Worm (Caenorhabditis elegans) whole organism, young adult: ENCODE data around the gene R74.2.

Experiments used
- B0019.2 ChIP-seq: fragments of 200-800 bp; sonication (Bioruptor generic); conservative IDR thresholded peaks from 2 replicates; pipeline ENCODE4 v1.3.6; 2022; ENCODE audit warnings: missing genetic modification reagents, missing genetic modification characterization, missing compliant biosample characterization
- B0336.3 ChIP-seq: fragments of 200-800 bp; sonication (Bioruptor generic); IDR thresholded peaks from 2 replicates; pipeline ENCODE4 v1.3.6; 2022; ENCODE audit warnings: missing genetic modification characterization, missing compliant biosample characterization
- F23B12.7 ChIP-seq: sonication (generic microtip); optimal IDR thresholded peaks from 2 replicates; lab custom pipeline; 2017; ENCODE audit warnings: missing genetic modification characterization, mild to moderate bottlenecking, missing compliant biosample characterization, antibody characterized with exemption, moderate library complexity; ENCODE audit not compliant: insufficient read depth
- F37B4.10 ChIP-seq: fragments of 200-800 bp; sonication (Bioruptor generic); IDR thresholded peaks from 2 replicates; pipeline ENCODE4 v1.3.6; 2022; ENCODE audit warnings: missing genetic modification characterization, missing compliant biosample characterization
- F39B2.1 ChIP-seq: fragments of 200-800 bp; sonication (Bioruptor generic); IDR thresholded peaks from 2 replicates; pipeline ENCODE4 v1.3.6; 2022; ENCODE audit warnings: missing genetic modification reagents, missing genetic modification characterization, missing compliant biosample characterization
- K11D2.4 ChIP-seq: fragments of 200-800 bp; sonication (Bioruptor generic); IDR thresholded peaks from 2 replicates; pipeline ENCODE4 v1.3.6; 2022; ENCODE audit warnings: missing genetic modification reagents, missing genetic modification characterization, missing compliant biosample characterization
- T07F8.4 ChIP-seq: sonication (generic microtip); optimal IDR thresholded peaks from 2 replicates; lab custom pipeline; 2016; ENCODE audit warnings: mild to moderate bottlenecking, missing genetic modification characterization, moderate library complexity, missing compliant biosample characterization
- Y53G8AR.9 ChIP-seq: fragments of 200-800 bp; sonication (Bioruptor generic); conservative IDR thresholded peaks from 2 replicates; pipeline ENCODE4 v1.3.6; 2022; ENCODE audit warnings: missing genetic modification reagents, missing genetic modification characterization, missing compliant biosample characterization
- Y95B8A.8 ChIP-seq: fragments of 200-800 bp; sonication (Bioruptor generic); IDR thresholded peaks from 2 replicates; pipeline ENCODE4 v1.3.6; 2022; ENCODE audit warnings: missing genetic modification reagents, missing genetic modification characterization, missing compliant biosample characterization
- attf-3 ChIP-seq: fragments of 200-800 bp; sonication (Bioruptor generic); conservative IDR thresholded peaks from 2 replicates; pipeline ENCODE4 v1.3.6; 2022; ENCODE audit warnings: missing genetic modification reagents, missing genetic modification characterization, missing compliant biosample characterization
- attf-5 ChIP-seq: fragments of 200-800 bp; sonication (Bioruptor generic); optimal IDR thresholded peaks from 2 replicates; lab custom pipeline; 2018; ENCODE audit warnings: mild to moderate bottlenecking, missing genetic modification characterization, missing compliant biosample characterization
- cebp-1 ChIP-seq, 2 experiments: fragments of 200-800 bp in 1 of 2; sonication (Bioruptor generic) in 1 of 2; sonication (generic microtip) in 1 of 2; IDR thresholded peaks in 1 of 2; optimal IDR thresholded peaks in 1 of 2; 2 replicates each; pipeline versions ENCODE4 v1.3.6 to Lab custom; 2017 to 2022; ENCODE audit warnings: missing compliant biosample characterization in 2 of 2, missing genetic modification characterization in 2 of 2, mild to moderate bottlenecking in 1 of 2, missing genetic modification reagents in 1 of 2, moderate library complexity in 1 of 2
- ceh-27 ChIP-seq: fragments of 200-800 bp; sonication (Bioruptor generic); optimal IDR thresholded peaks from 2 replicates; lab custom pipeline; 2018; ENCODE audit warnings: mild to moderate bottlenecking, missing genetic modification characterization, moderate library complexity, missing compliant biosample characterization
- ceh-58 ChIP-seq: fragments of 200-800 bp; sonication (Bioruptor generic); IDR thresholded peaks from 2 replicates; pipeline ENCODE4 v1.3.6; 2022; ENCODE audit warnings: missing genetic modification characterization, missing compliant biosample characterization
- die-1 ChIP-seq: sonication (generic microtip); optimal IDR thresholded peaks from 2 replicates; lab custom pipeline; 2016; ENCODE audit warnings: missing genotype, mild to moderate bottlenecking, missing genetic modification characterization, missing compliant biosample characterization
- dox-1 ChIP-seq: fragments of 200-800 bp; sonication (Bioruptor generic); IDR thresholded peaks from 2 replicates; pipeline ENCODE4 v1.3.6; 2022; ENCODE audit warnings: missing genetic modification reagents, missing genetic modification characterization, missing compliant biosample characterization
- egl-44 ChIP-seq: fragments of 200-800 bp; sonication (Bioruptor generic); IDR thresholded peaks from 2 replicates; pipeline ENCODE4 v1.3.6; 2022; ENCODE audit warnings: missing genetic modification reagents, missing genetic modification characterization, missing compliant biosample characterization
- egrh-3 ChIP-seq: fragments of 200-800 bp; sonication (Bioruptor generic); IDR thresholded peaks from 2 replicates; pipeline ENCODE4 v1.3.6; 2022; ENCODE audit warnings: missing genetic modification reagents, missing genetic modification characterization, missing compliant biosample characterization
- fkh-3 ChIP-seq: sonication (generic microtip); optimal IDR thresholded peaks from 2 replicates; lab custom pipeline; 2016; ENCODE audit warnings: mild to moderate bottlenecking, missing genetic modification characterization, missing compliant biosample characterization
- hmg-1.2 ChIP-seq: fragments of 200-800 bp; sonication (Bioruptor generic); IDR thresholded peaks from 2 replicates; pipeline ENCODE4 v1.3.6; 2022; ENCODE audit warnings: missing genetic modification reagents, missing genetic modification characterization, missing compliant biosample characterization
- lag-1 ChIP-seq: fragments of 200-800 bp; sonication (Bioruptor generic); IDR thresholded peaks from 2 replicates; pipeline ENCODE4 v1.3.6; 2022; ENCODE audit warnings: missing genetic modification reagents, missing genetic modification characterization, missing compliant biosample characterization
- let-526 ChIP-seq: fragments of 200-800 bp; sonication (Bioruptor generic); IDR thresholded peaks from 2 replicates; pipeline ENCODE4 v1.3.6; 2022; ENCODE audit warnings: missing genetic modification reagents, missing genetic modification characterization, missing compliant biosample characterization
- let-607 ChIP-seq, 2 experiments: fragments of 200-800 bp in 1 of 2; sonication (Bioruptor generic) in 1 of 2; sonication (generic microtip) in 1 of 2; optimal IDR thresholded peaks; 2 replicates each; lab custom pipeline; 2016 to 2018; ENCODE audit warnings: mild to moderate bottlenecking in 2 of 2, missing compliant biosample characterization in 2 of 2, missing genetic modification characterization in 2 of 2, moderate library complexity in 2 of 2, missing genotype in 1 of 2
- lin-35 ChIP-seq, 3 experiments: fragments of 150-350 bp in 2 of 3; sonication (generic microtip) in 1 of 3; optimal IDR thresholded peaks; 2 replicates each; lab custom pipeline; 2014 to 2018; ENCODE audit warnings: missing biosample characterization in 3 of 3, missing genetic modification characterization in 3 of 3, missing genetic modification reagents in 3 of 3
- lin-40 ChIP-seq: sonication (generic microtip); optimal IDR thresholded peaks from 2 replicates; lab custom pipeline; 2016; ENCODE audit warnings: missing genetic modification characterization, mild to moderate bottlenecking, missing compliant biosample characterization, missing genotype, missing genetic modification reagents
- lir-1 ChIP-seq: fragments of 200-800 bp; sonication (Bioruptor generic); conservative IDR thresholded peaks from 2 replicates; pipeline ENCODE4 v1.3.6; 2022; ENCODE audit warnings: missing genetic modification reagents, missing genetic modification characterization, missing compliant biosample characterization
- madf-10 ChIP-seq: sonication (generic microtip); optimal IDR thresholded peaks from 2 replicates; lab custom pipeline; 2016; ENCODE audit warnings: mild to moderate bottlenecking, missing genetic modification characterization, missing compliant biosample characterization
- mcd-1 ChIP-seq: fragments of 200-800 bp; sonication (Bioruptor generic); IDR thresholded peaks from 2 replicates; pipeline ENCODE4 v1.3.6; 2022; ENCODE audit warnings: missing genetic modification reagents, missing genetic modification characterization, missing compliant biosample characterization
- nhr-120 ChIP-seq: fragments of 200-800 bp; sonication (Bioruptor generic); IDR thresholded peaks from 2 replicates; pipeline ENCODE4 v1.3.6; 2022; ENCODE audit warnings: missing genetic modification characterization, missing compliant biosample characterization
- nhr-80 ChIP-seq: sonication (generic microtip); optimal IDR thresholded peaks from 2 replicates; lab custom pipeline; 2016; ENCODE audit warnings: missing genetic modification characterization, missing compliant biosample characterization
- rcor-1 ChIP-seq: fragments of 200-800 bp; sonication (Bioruptor generic); IDR thresholded peaks from 2 replicates; pipeline ENCODE4 v1.3.6; 2022; ENCODE audit warnings: missing genetic modification reagents, missing genetic modification characterization, missing compliant biosample characterization
- snpc-3.4 ChIP-seq: sonication (generic microtip); optimal IDR thresholded peaks from 2 replicates; lab custom pipeline; 2017; ENCODE audit warnings: missing genetic modification characterization, mild to moderate bottlenecking, missing compliant biosample characterization, antibody characterized with exemption, moderate library complexity, missing genotype, missing genetic modification reagents
- snpc-4 ChIP-seq, 5 experiments: fragments of 150-350 bp in 1 of 5; sonication (generic microtip) in 4 of 5; optimal IDR thresholded peaks; 2 replicates each; lab custom pipeline; 2014 to 2018; ENCODE audit warnings: missing genetic modification characterization in 5 of 5, missing biosample characterization in 3 of 5, antibody characterized with exemption in 2 of 5, mild to moderate bottlenecking in 2 of 5, missing compliant biosample characterization in 2 of 5, missing genotype in 2 of 5, moderate library complexity in 2 of 5, missing genetic modification reagents in 1 of 5
- somi-1 ChIP-seq: fragments of 200-800 bp; sonication (Bioruptor generic); optimal IDR thresholded peaks from 2 replicates; lab custom pipeline; 2018; ENCODE audit warnings: mild to moderate bottlenecking, missing genetic modification characterization, missing compliant biosample characterization
- tbp1 ChIP-seq: fragments of 200-800 bp; sonication (Bioruptor generic); optimal IDR thresholded peaks from 2 replicates; lab custom pipeline; 2018; ENCODE audit warnings: mild to moderate bottlenecking, missing genetic modification characterization, missing compliant biosample characterization
- tlf-1 ChIP-seq: fragments of 200-800 bp; sonication (Bioruptor generic); optimal IDR thresholded peaks from 2 replicates; lab custom pipeline; 2018; ENCODE audit warnings: mild to moderate bottlenecking, missing genetic modification characterization, missing compliant biosample characterization
- zfh-2 ChIP-seq: fragments of 200-800 bp; sonication (Bioruptor generic); conservative IDR thresholded peaks from 2 replicates; pipeline ENCODE4 v1.3.6; 2022; ENCODE audit warnings: missing genetic modification reagents, missing genetic modification characterization, missing compliant biosample characterization
- ztf-18 ChIP-seq: sonication (generic microtip); optimal IDR thresholded peaks from 2 replicates; lab custom pipeline; 2016; ENCODE audit warnings: missing genotype, mild to moderate bottlenecking, missing genetic modification characterization, missing compliant biosample characterization
- ztf-3 ChIP-seq: fragments of 200-800 bp; sonication (Bioruptor generic); optimal IDR thresholded peaks from 2 replicates; lab custom pipeline; 2018; ENCODE audit warnings: mild to moderate bottlenecking, missing genetic modification characterization, missing compliant biosample characterization

Gene R74.2

ce11 chrIII:4223668-4224127 lies 35.7 kb downstream of the R74.2 start (continued):
- TF ChIP-seq ztf-3 (GFP tag; lab: Kevin White, UChicago) (peak; percentile 4), ztf-18 (tag; lab: Kevin White, UChicago) (peak; percentile 1), mcd-1 (0 out of 2 replicates have a peak, but pooled peaks have one; percentile 21), attf-5 (peak; percentile 85), nhr-120 (GFP tag; lab: Robert Waterston, UW) (no peak), snpc-4 (GFP tag; optimal IDR thresholded peaks at IDR 0.05; lab: Kevin White, UChicago) (no peak), snpc-4 (tag; optimal IDR thresholded peaks at IDR 0.05; lab: Kevin White, UChicago) (peak in 2 of 4 experiments; percentile 35 to 60), B0336.3 (GFP tag; lab: Robert Waterston, UW) (peak; percentile 76), madf-10 (tag; lab: Kevin White, UChicago) (peak; percentile 43), lin-35 (GFP tag; optimal IDR thresholded peaks at IDR 0.05; lab: Kevin White, UChicago) (peak in 1 of 3 experiments; percentile 57), let-526 (GFP tag; lab: Robert Waterston, UW) (0 out of 2 replicates have a peak, but pooled peaks have one; percentile 38), lin-40 (peak; percentile 82), attf-3 (GFP tag; lab: Robert Waterston, UW) (0 out of 2 replicates have a peak, but pooled peaks have one; percentile 18), nhr-80 (tag; lab: Kevin White, UChicago) (peak; percentile 91), egrh-3 (GFP tag; lab: Robert Waterston, UW) (peak; percentile 49; the same call in 1 of the 2 replicates), lag-1 (GFP tag; lab: Robert Waterston, UW) (no peak), dox-1 (GFP tag; lab: Robert Waterston, UW) (peak; percentile 86), somi-1 (GFP tag; lab: Kevin White, UChicago) (peak; percentile 87), lir-1 (GFP tag; lab: Robert Waterston, UW) (0 out of 2 replicates have a peak, but pooled peaks have one; percentile 38), egl-44 (GFP tag; lab: Robert Waterston, UW) (peak; percentile 63; the same call in 1 of the 2 replicates), Y53G8AR.9 (GFP tag; lab: Robert Waterston, UW) (0 out of 2 replicates have a peak, but pooled peaks have one; percentile 44), F37B4.10 (no peak), let-607 (tag; optimal IDR thresholded peaks at IDR 0.05; lab: Kevin White, UChicago) (peak in 1 of 2 experiments; percentile 21), tlf-1 (GFP tag; lab: Kevin White, UChicago) (no peak), hmg-1.2 (GFP tag; lab: Robert Waterston, UW) (peak; percentile 81; the same call in 1 of the 2 replicates), tbp1 (GFP tag; lab: Kevin White, UChicago) (peak; percentile 42), rcor-1 (GFP tag; lab: Robert Waterston, UW) (no peak), K11D2.4 (GFP tag; lab: Robert Waterston, UW) (peak; percentile 77; the same call in 1 of the 2 replicates), F39B2.1 (GFP tag; lab: Robert Waterston, UW) (no peak), ceh-27 (GFP tag; lab: Kevin White, UChicago) (peak; percentile 72)

ce11 chrIII:4224722-4225121 lies 36.8 kb downstream of the R74.2 start:
- TF ChIP-seq B0019.2 (GFP tag; lab: Robert Waterston, UW): no peak
- TF ChIP-seq snpc-4 (GFP tag; optimal IDR thresholded peaks at IDR 0.05; lab: Kevin White, UChicago): no peak
- TF ChIP-seq snpc-4 (tag; optimal IDR thresholded peaks at IDR 0.05; lab: Kevin White, UChicago): no peak
- no peak for TF ChIP-seq T07F8.4 (tag; lab: Kevin White, UChicago)
- no peak for TF ChIP-seq cebp-1 (GFP tag; IDR thresholded peaks at IDR 0.05; lab: Robert Waterston, UW)
- TF ChIP-seq cebp-1 (tag; optimal IDR thresholded peaks at IDR 0.05; lab: Kevin White, UChicago): no peak
- TF ChIP-seq zfh-2 (GFP tag; lab: Robert Waterston, UW): no peak
- TF ChIP-seq snpc-3.4 (tag; lab: Kevin White, UChicago): no peak
- no peak for TF ChIP-seq somi-1 (GFP tag; lab: Kevin White, UChicago)
- no peak for TF ChIP-seq die-1 (tag; lab: Kevin White, UChicago)
- TF ChIP-seq Y95B8A.8 (GFP tag; lab: Robert Waterston, UW): no peak
- TF ChIP-seq F23B12.7 (tag; lab: Kevin White, UChicago): no peak
- no peak for TF ChIP-seq ceh-58
- no peak for TF ChIP-seq egl-44 (GFP tag; lab: Robert Waterston, UW)
- no peak for TF ChIP-seq fkh-3 (tag; lab: Kevin White, UChicago)
